Fruit fly (Drosophila melanogaster): ENCODE measurements around the gene FIG4.

Gene FIG4

dm6 chr2L:4416903-4417302, 48.1 kb upstream of the FIG4 start (continued):
- peak; percentile 52 for TF ChIP-seq Ets96B (tag; optimal IDR thresholded peaks at IDR 0.05)
- peak; percentile 25 for TF ChIP-seq CG8319 (GFP tag; optimal IDR thresholded peaks at IDR 0.05)
- peak; percentile 31 for TF ChIP-seq pdm3 (GFP tag; optimal IDR thresholded peaks at IDR 0.05)
- TF ChIP-seq CG8119 (GFP tag; IDR thresholded peaks at IDR 0.05): peak; percentile 41; the same call in 1 of the 3 replicates

dm6 chr2L:4417982-4418381, 47.0 kb upstream of the FIG4 start:
- TF ChIP-seq CG10631 (GFP tag; optimal IDR thresholded peaks at IDR 0.05) (no peak), OdsH (GFP tag; optimal IDR thresholded peaks at IDR 0.05) (no peak), CG8632 (GFP tag; optimal IDR thresholded peaks at IDR 0.05) (no peak), Ets21C (GFP tag; optimal IDR thresholded peaks at IDR 0.05) (no peak), Eip75B (GFP tag; optimal IDR thresholded peaks at IDR 0.05) (no peak), fd59A (GFP tag; optimal IDR thresholded peaks at IDR 0.05) (no peak), CG7368 (GFP tag; optimal IDR thresholded peaks at IDR 0.05) (no peak), Gug (GFP tag; IDR thresholded peaks at IDR 0.05) (no peak), Eip78C (GFP tag) (no peak), Met (GFP tag; optimal IDR thresholded peaks at IDR 0.05) (no peak), CG16779 (tag; optimal IDR thresholded peaks at IDR 0.05) (no peak), Sox15 (GFP tag; optimal IDR thresholded peaks at IDR 0.05) (no peak), acj6 (GFP tag; optimal IDR thresholded peaks at IDR 0.05) (no peak), eg (GFP tag; IDR thresholded peaks at IDR 0.05) (no peak), pdm3 (GFP tag; optimal IDR thresholded peaks at IDR 0.05) (no peak), esn (GFP tag; optimal IDR thresholded peaks at IDR 0.05) (no peak), Sox14 (GFP tag; optimal IDR thresholded peaks at IDR 0.05) (no peak), Hr39 (GFP tag; optimal IDR thresholded peaks at IDR 0.05) (no peak), Hr4 (GFP tag; optimal IDR thresholded peaks at IDR 0.05) (no peak)

- TF ChIP-seq Hr4 (GFP tag; optimal IDR thresholded peaks at IDR 0.05): no peak
- no peak for TF ChIP-seq Eip93F (GFP tag; optimal IDR thresholded peaks at IDR 0.05)
- no peak for TF ChIP-seq CG3919 (GFP tag; optimal IDR thresholded peaks at IDR 0.05)
- no peak for TF ChIP-seq fd85E (GFP tag; optimal IDR thresholded peaks at IDR 0.05)
- TF ChIP-seq CG3032 (tag; optimal IDR thresholded peaks at IDR 0.05): no peak
These were observed 46.2 kb upstream of the FIG4 start for dm6 chr2L:4418819-4419218.

dm6 chr2L:4422154-4422553, 42.8 kb upstream of the FIG4 start:
- TF ChIP-seq CG6276 (GFP tag; optimal IDR thresholded peaks at IDR 0.05) (no peak), Eip75B (GFP tag; optimal IDR thresholded peaks at IDR 0.05) (no peak), CG8119 (GFP tag; IDR thresholded peaks at IDR 0.05) (no peak), Met (GFP tag; optimal IDR thresholded peaks at IDR 0.05) (no peak), CG11902 (GFP tag; optimal IDR thresholded peaks at IDR 0.05) (no peak)

dm6 chr2L:4433608-4434007, 31.4 kb upstream of the FIG4 start, which contains the start of the genes CG34177 and CG34178:
Gene CG34177 (plus strand): TSS chr2L:4433908.
Gene CG34178 (plus strand): TSS chr2L:4433908.
- TF ChIP-seq Lpt (GFP tag; optimal IDR thresholded peaks at IDR 0.05) (no peak), svp (GFP tag) (peak; percentile 21)

- no peak for TF ChIP-seq CG6792 (GFP tag; optimal IDR thresholded peaks at IDR 0.05)
- no peak for TF ChIP-seq Lpt (GFP tag; optimal IDR thresholded peaks at IDR 0.05)
- no peak for TF ChIP-seq salr (GFP tag; optimal IDR thresholded peaks at IDR 0.05)
- no peak for TF ChIP-seq Hr39 (GFP tag; optimal IDR thresholded peaks at IDR 0.05)
- TF ChIP-seq Smox (GFP tag; optimal IDR thresholded peaks at IDR 0.05): no peak
- no peak for TF ChIP-seq CG10631 (GFP tag; optimal IDR thresholded peaks at IDR 0.05)
- TF ChIP-seq CG8319 (GFP tag; optimal IDR thresholded peaks at IDR 0.05): no peak
These were observed 27.5 kb upstream of the FIG4 start, which contains the start of gene CG43056 for dm6 chr2L:4437487-4437886. Gene CG43056 (plus strand): TSS chr2L:4437787.
